Fruit fly (Drosophila melanogaster) whole organism, embryonic: ENCODE data around the gene CG42240.

Source experiments
- Adf1 ChIP-seq: fragments of 200-800 bp; sonication (Bioruptor generic); IDR thresholded peaks from 2 replicates; pipeline ENCODE4 v1.3.6; 2022; ENCODE audit warnings: missing biosample characterization, missing genetic modification characterization
- Blimp-1 ChIP-seq: fragments of 200-800 bp; sonication (Bioruptor generic); optimal IDR thresholded peaks from 3 replicates; lab custom pipeline; 2018; ENCODE audit warnings: missing biosample characterization, missing genetic modification characterization, mild to moderate bottlenecking, moderate library complexity, missing genetic modification reagents
- CG10267 ChIP-seq: fragments of 200-800 bp; sonication (Bioruptor generic); optimal IDR thresholded peaks from 2 replicates; lab custom pipeline; 2018; ENCODE audit warnings: missing biosample characterization, mild to moderate bottlenecking, missing genetic modification characterization, moderate library complexity
- CG10274 ChIP-seq: fragments of 200-800 bp; sonication (Bioruptor generic); optimal IDR thresholded peaks from 3 replicates; lab custom pipeline; 2017; ENCODE audit warnings: missing biosample characterization, mild to moderate bottlenecking, missing genetic modification characterization
- CG10321 ChIP-seq: fragments of 200-800 bp; sonication (Bioruptor generic); IDR thresholded peaks from 2 replicates; pipeline ENCODE4 v1.3.6; 2022; ENCODE audit warnings: missing biosample characterization, missing genetic modification characterization
- CG10565 ChIP-seq: fragments of 200-800 bp; sonication (Bioruptor generic); optimal IDR thresholded peaks from 3 replicates; lab custom pipeline; 2016; ENCODE audit warnings: missing biosample characterization, mild to moderate bottlenecking, missing genetic modification characterization
- CG12071 ChIP-seq: fragments of 200-800 bp; sonication (Bioruptor generic); optimal IDR thresholded peaks from 3 replicates; lab custom pipeline; 2018; ENCODE audit warnings: missing biosample characterization, mild to moderate bottlenecking, missing genetic modification characterization
- CG12219 ChIP-seq: fragments of 200-800 bp; sonication (Bioruptor generic); optimal IDR thresholded peaks from 3 replicates; lab custom pipeline; 2018; ENCODE audit warnings: missing biosample characterization, mild to moderate bottlenecking, missing genetic modification characterization
- CG13123 ChIP-seq: fragments of 200-800 bp; sonication (Bioruptor generic); optimal IDR thresholded peaks from 2 replicates; lab custom pipeline; 2016; ENCODE audit warnings: missing biosample characterization, missing genetic modification characterization
- CG13424 ChIP-seq: fragments of 200-800 bp; sonication (Bioruptor generic); optimal IDR thresholded peaks from 2 replicates; lab custom pipeline; 2019; ENCODE audit warnings: missing biosample characterization, mild to moderate bottlenecking, missing genetic modification characterization, moderate library complexity
- CG1529 ChIP-seq: fragments of 200-800 bp; sonication (Bioruptor generic); optimal IDR thresholded peaks from 3 replicates; lab custom pipeline; 2018; ENCODE audit warnings: missing biosample characterization, missing genetic modification characterization
- CG2678 ChIP-seq: fragments of 200-800 bp; sonication (Bioruptor generic); optimal IDR thresholded peaks from 3 replicates; lab custom pipeline; 2019; ENCODE audit warnings: missing biosample characterization, mild to moderate bottlenecking, missing genetic modification characterization, moderate library complexity
- CG34422 ChIP-seq: fragments of 200-800 bp; sonication (Bioruptor generic); IDR thresholded peaks from 3 replicates; pipeline ENCODE4 v1.3.6; 2022; ENCODE audit warnings: missing biosample characterization, missing genetic modification characterization
- CG4282 ChIP-seq: fragments of 200-800 bp; sonication (Bioruptor generic); optimal IDR thresholded peaks from 2 replicates; lab custom pipeline; 2016; ENCODE audit warnings: missing biosample characterization, missing genetic modification characterization
- CG4730 ChIP-seq: fragments of 200-800 bp; sonication (Bioruptor generic); IDR thresholded peaks from 2 replicates; pipeline ENCODE4 v1.3.6; 2022; ENCODE audit warnings: missing biosample characterization, missing genetic modification characterization
- CG6683 ChIP-seq: fragments of 200-800 bp; sonication (Bioruptor generic); optimal IDR thresholded peaks from 2 replicates; lab custom pipeline; 2017; ENCODE audit warnings: missing biosample characterization, mild to moderate bottlenecking, missing genetic modification characterization, missing genetic modification reagents
- CG6854 ChIP-seq: fragments of 200-800 bp; sonication (Bioruptor generic); optimal IDR thresholded peaks from 3 replicates; lab custom pipeline; 2017; ENCODE audit warnings: missing biosample characterization, mild to moderate bottlenecking, missing genetic modification characterization
- CG7556 ChIP-seq: fragments of 200-800 bp; sonication (Bioruptor generic); optimal IDR thresholded peaks from 2 replicates; lab custom pipeline; 2017; ENCODE audit warnings: missing biosample characterization, mild to moderate bottlenecking, missing genetic modification characterization
- CG9609 ChIP-seq: fragments of 200-800 bp; sonication (Bioruptor generic); optimal IDR thresholded peaks from 3 replicates; lab custom pipeline; 2016; ENCODE audit warnings: missing biosample characterization, missing genetic modification characterization
- CG9797 ChIP-seq: fragments of 200-800 bp; sonication (Bioruptor generic); optimal IDR thresholded peaks from 3 replicates; lab custom pipeline; 2018; ENCODE audit warnings: missing biosample characterization, mild to moderate bottlenecking, missing genetic modification characterization
- Eip74EF ChIP-seq, 2 experiments: fragments of 200-800 bp in 1 of 2; fragments of >200 bp in 1 of 2; sonication (Bioruptor generic) in 1 of 2; optimal IDR thresholded peaks; 2 replicates each; lab custom pipeline; 2017 to 2019; ENCODE audit warnings: missing biosample characterization in 2 of 2, missing genetic modification characterization in 2 of 2, mild to moderate bottlenecking in 1 of 2, moderate library complexity in 1 of 2
- Elba2 ChIP-seq: fragments of 200-800 bp; sonication (Bioruptor generic); optimal IDR thresholded peaks from 3 replicates; lab custom pipeline; 2016; ENCODE audit warnings: missing biosample characterization, missing genetic modification characterization
- Fer1 ChIP-seq: fragments of 200-800 bp; sonication (Bioruptor generic); optimal IDR thresholded peaks from 2 replicates; lab custom pipeline; 2017; ENCODE audit warnings: missing biosample characterization, mild to moderate bottlenecking, missing genetic modification characterization
- Hsf ChIP-seq: fragments of 200-800 bp; sonication (Bioruptor generic); optimal IDR thresholded peaks from 3 replicates; lab custom pipeline; 2016; ENCODE audit warnings: missing biosample characterization, missing genetic modification characterization
- Med ChIP-seq: fragments of 200-800 bp; sonication (Bioruptor generic); peaks from one replicate; lab custom pipeline; 2016; ENCODE audit warnings: missing biosample characterization, missing genetic modification characterization, mild to moderate bottlenecking, inconsistent platforms, moderate library complexity
- Meics ChIP-seq: fragments of 200-800 bp; sonication (Bioruptor generic); optimal IDR thresholded peaks from 2 replicates; lab custom pipeline; 2017; ENCODE audit warnings: missing biosample characterization, mild to moderate bottlenecking, missing genetic modification characterization
- Scr ChIP-seq: fragments of 200-800 bp; sonication (Bioruptor generic); IDR thresholded peaks from 2 replicates; pipeline ENCODE4 v1.3.6; 2022; ENCODE audit warnings: missing biosample characterization, missing genetic modification characterization; ENCODE audit not compliant: partially characterized antibody
- Sry-β ChIP-seq: fragments of 200-800 bp; sonication (Bioruptor generic); optimal IDR thresholded peaks from 2 replicates; lab custom pipeline; 2018; ENCODE audit warnings: missing biosample characterization, mild to moderate bottlenecking, missing genetic modification characterization, moderate library complexity
- al ChIP-seq: fragments of 200-800 bp; sonication (Bioruptor generic); IDR thresholded peaks from 2 replicates; pipeline ENCODE4 v1.3.6; 2022; ENCODE audit warnings: missing biosample characterization, missing genetic modification characterization
- amos ChIP-seq: fragments of 200-800 bp; sonication (Bioruptor generic); IDR thresholded peaks from 2 replicates; pipeline ENCODE4 v1.3.6; 2022; ENCODE audit warnings: missing biosample characterization, missing genetic modification characterization; ENCODE audit not compliant: partially characterized antibody
- ato ChIP-seq: fragments of 200-800 bp; sonication (Bioruptor generic); IDR thresholded peaks from 2 replicates; pipeline ENCODE4 v1.3.6; 2022; ENCODE audit warnings: missing biosample characterization, missing genetic modification characterization; ENCODE audit not compliant: partially characterized antibody
- crp ChIP-seq, 2 experiments: fragments of 200-800 bp; sonication (Bioruptor generic); optimal IDR thresholded peaks; 2 replicates in 1 of 2; 3 replicates in 1 of 2; lab custom pipeline; 2017; ENCODE audit warnings: missing biosample characterization in 2 of 2, missing genetic modification characterization in 2 of 2, mild to moderate bottlenecking in 1 of 2, moderate library complexity in 1 of 2
- dysf ChIP-seq: fragments of 200-800 bp; sonication (Bioruptor generic); IDR thresholded peaks from 3 replicates; pipeline ENCODE4 v1.3.6; 2022; ENCODE audit warnings: missing biosample characterization, missing genetic modification characterization
- eyg ChIP-seq: fragments of 200-800 bp; sonication (Bioruptor generic); optimal IDR thresholded peaks from 3 replicates; lab custom pipeline; 2016; ENCODE audit warnings: missing biosample characterization, missing genetic modification characterization
- fd3F ChIP-seq: fragments of 200-800 bp; sonication (Bioruptor generic); optimal IDR thresholded peaks from 2 replicates; lab custom pipeline; 2018; ENCODE audit warnings: missing biosample characterization, mild to moderate bottlenecking, missing genetic modification characterization, moderate library complexity
- gcm ChIP-seq: fragments of 200-800 bp; sonication (Bioruptor generic); optimal IDR thresholded peaks from 2 replicates; lab custom pipeline; 2019; ENCODE audit warnings: missing biosample characterization, mild to moderate bottlenecking, missing genetic modification characterization, moderate library complexity
- grau ChIP-seq: fragments of 200-800 bp; optimal IDR thresholded peaks from 3 replicates; lab custom pipeline; 2019; ENCODE audit warnings: missing biosample characterization, mild to moderate bottlenecking, missing genetic modification characterization, moderate library complexity
- h ChIP-seq: fragments of >200 bp; optimal IDR thresholded peaks from 2 replicates; lab custom pipeline; 2017
- hkb ChIP-seq, 2 experiments: fragments of 200-800 bp in 1 of 2; fragments of >200 bp in 1 of 2; sonication (Bioruptor generic) in 1 of 2; IDR thresholded peaks in 1 of 2; optimal IDR thresholded peaks in 1 of 2; 2 replicates each; pipeline versions ENCODE4 v1.3.6 to Lab custom; 2017 to 2022; ENCODE audit warnings: missing biosample characterization in 1 of 2, missing genetic modification characterization in 1 of 2
- ind ChIP-seq: fragments of 200-800 bp; sonication (Bioruptor generic); optimal IDR thresholded peaks from 3 replicates; lab custom pipeline; 2016; ENCODE audit warnings: missing biosample characterization, missing genetic modification characterization
- knrl ChIP-seq: fragments of 200-800 bp; sonication (Bioruptor generic); IDR thresholded peaks from 3 replicates; pipeline ENCODE4 v1.3.6; 2022; ENCODE audit warnings: missing biosample characterization, missing genetic modification characterization; ENCODE audit not compliant: partially characterized antibody
- nerfin-1 ChIP-seq: fragments of 200-800 bp; sonication (Bioruptor generic); optimal IDR thresholded peaks from 3 replicates; lab custom pipeline; 2019; ENCODE audit warnings: missing biosample characterization, mild to moderate bottlenecking, missing genetic modification characterization, moderate library complexity
- pita ChIP-seq: fragments of 200-800 bp; sonication (Bioruptor generic); optimal IDR thresholded peaks from 2 replicates; lab custom pipeline; 2017; ENCODE audit warnings: missing biosample characterization, mild to moderate bottlenecking, missing genetic modification characterization
- pzg ChIP-seq: fragments of 200-800 bp; sonication (Bioruptor generic); optimal IDR thresholded peaks from 3 replicates; lab custom pipeline; 2018; ENCODE audit warnings: missing biosample characterization, mild to moderate bottlenecking, missing genetic modification characterization, moderate library complexity
- sens-2 ChIP-seq: fragments of 200-800 bp; sonication (Bioruptor generic); IDR thresholded peaks from 2 replicates; pipeline ENCODE4 v1.3.6; 2022; ENCODE audit warnings: missing biosample characterization, missing genetic modification characterization
- sna ChIP-seq: fragments of 200-800 bp; sonication (Bioruptor generic); IDR thresholded peaks from 2 replicates; pipeline ENCODE4 v1.3.6; 2022; ENCODE audit warnings: missing biosample characterization, missing genetic modification characterization; ENCODE audit not compliant: partially characterized antibody
- so ChIP-seq: fragments of 200-800 bp; sonication (Bioruptor generic); IDR thresholded peaks from 3 replicates; pipeline ENCODE4 v1.3.6; 2022; ENCODE audit warnings: missing biosample characterization, missing genetic modification characterization
- tll ChIP-seq, 2 experiments: fragments of 200-800 bp in 1 of 2; fragments of >200 bp in 1 of 2; sonication (Bioruptor generic) in 1 of 2; optimal IDR thresholded peaks; 2 replicates each; lab custom pipeline; 2017 to 2019; ENCODE audit warnings: missing biosample characterization in 2 of 2, missing genetic modification characterization in 2 of 2, mild to moderate bottlenecking in 1 of 2, moderate library complexity in 1 of 2
- vvl ChIP-seq: fragments of 200-800 bp; sonication (Bioruptor generic); IDR thresholded peaks from 2 replicates; pipeline ENCODE4 v1.3.6; 2022; ENCODE audit warnings: missing biosample characterization, missing genetic modification characterization

The CG42240 gene

dm6 chrX:6308852-6309251 lies 21.8 kb upstream of the CG42240 start, which contains the start of gene CG15894 (continued):
- TF ChIP-seq Sry-β (GFP tag; lab: Kevin White, UChicago) (no peak), eyg (GFP tag; lab: Kevin White, UChicago) (no peak), CG4730 (GFP tag; lab: Robert Waterston, UW) (no peak), dysf (no peak), gcm (GFP tag; lab: Kevin White, UChicago) (no peak), sna (GFP tag; lab: Robert Waterston, UW) (no peak), CG12071 (GFP tag; lab: Kevin White, UChicago) (peak; percentile 6), CG6854 (GFP tag; lab: Kevin White, UChicago) (no peak), CG10267 (no peak), Eip74EF (GFP tag; optimal IDR thresholded peaks at IDR 0.05; lab: Kevin White, UChicago) (no peak), nerfin-1 (tag; lab: Kevin White, UChicago) (no peak), hkb (optimal IDR thresholded peaks at IDR 0.05; lab: Kevin White, UChicago) (no peak), hkb (GFP tag; IDR thresholded peaks at IDR 0.05; lab: Robert Waterston, UW) (0 out of 2 replicates have a peak, but pooled peaks have one; percentile 39), fd3F (GFP tag; lab: Kevin White, UChicago) (no peak), CG10274 (GFP tag; lab: Kevin White, UChicago) (no peak), amos (GFP tag; lab: Robert Waterston, UW) (no peak), CG4282 (no peak), CG10321 (GFP tag; lab: Robert Waterston, UW) (no peak), pita (GFP tag; lab: Kevin White, UChicago) (no peak), tll (GFP tag; optimal IDR thresholded peaks at IDR 0.05; lab: Kevin White, UChicago) (no peak), CG12219 (GFP tag; lab: Kevin White, UChicago) (peak; percentile 63), Hsf (GFP tag; lab: Kevin White, UChicago) (peak; percentile 11), vvl (GFP tag; lab: Robert Waterston, UW) (no peak), CG10565 (GFP tag; lab: Kevin White, UChicago) (no peak), Scr (GFP tag; lab: Robert Waterston, UW) (no peak)

DNA sequence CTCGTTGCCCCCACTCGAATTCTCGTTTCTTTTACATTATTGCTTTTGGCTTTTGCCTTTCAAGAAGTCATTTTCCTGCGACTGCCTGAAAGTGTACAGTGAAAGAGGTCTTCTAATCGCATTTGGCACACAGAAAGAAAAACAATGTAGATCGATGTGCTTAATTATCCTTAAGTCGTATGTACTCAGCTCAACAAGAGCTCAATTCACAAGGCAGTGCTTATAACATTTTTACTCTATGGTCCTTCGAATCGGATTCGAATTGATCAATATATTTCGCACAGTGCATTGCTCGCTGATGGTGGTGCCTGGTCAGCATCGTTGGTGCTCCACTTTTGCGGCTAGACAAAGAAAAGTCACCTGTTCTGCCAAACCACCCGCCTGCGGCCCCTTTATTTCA lies 20.2 kb upstream of the CG42240 start:
- TF ChIP-seq Fer1 (GFP tag; lab: Kevin White, UChicago) (peak; percentile 22), CG10565 (GFP tag; lab: Kevin White, UChicago) (no peak), CG6683 (GFP tag; lab: Kevin White, UChicago) (no peak), CG7556 (GFP tag; lab: Kevin White, UChicago) (peak; percentile 13), so (no peak), al (GFP tag; lab: Robert Waterston, UW) (no peak), CG13123 (GFP tag; lab: Kevin White, UChicago) (no peak), pzg (GFP tag; lab: Kevin White, UChicago) (no peak), CG1529 (GFP tag; lab: Kevin White, UChicago) (no peak), Adf1 (GFP tag; lab: Robert Waterston, UW) (no peak), Elba2 (GFP tag; lab: Kevin White, UChicago) (no peak), crp (GFP tag; optimal IDR thresholded peaks at IDR 0.05; lab: Kevin White, UChicago) (no peak), CG9797 (no peak), sens-2 (no peak), h (lab: Kevin White, UChicago) (no peak), ato (GFP tag; lab: Robert Waterston, UW) (no peak), CG9609 (GFP tag; lab: Kevin White, UChicago) (no peak), ind (GFP tag; lab: Kevin White, UChicago) (peak; percentile 31), CG34422 (GFP tag; lab: Robert Waterston, UW) (no peak), grau (tag; lab: Kevin White, UChicago) (peak; percentile 31), Meics (peak; percentile 12), CG13424 (tag; lab: Kevin White, UChicago) (no peak), CG2678 (tag; lab: Kevin White, UChicago) (peak; percentile 47), Med (GFP tag; lab: Kevin White, UChicago) (peak; percentile 82), knrl (no peak), Blimp-1 (peak; percentile 5)
